Fruit fly (Drosophila melanogaster) whole organism, embryonic: Measurements from ENCODE around the gene CG1703.

ENCODE experiments used
- BtbVII ChIP-seq: fragments of 200-800 bp; sonication (Bioruptor generic); optimal IDR thresholded peaks from 3 replicates; lab custom pipeline; 2017; ENCODE audit warnings: missing biosample characterization, mild to moderate bottlenecking, missing genetic modification characterization
- CG10366 ChIP-seq: fragments of 200-800 bp; sonication (Bioruptor generic); IDR thresholded peaks from 2 replicates; pipeline ENCODE4 v1.3.6; 2022; ENCODE audit warnings: missing biosample characterization, missing genetic modification characterization
- CG10462 ChIP-seq: fragments of 200-800 bp; sonication (Bioruptor generic); optimal IDR thresholded peaks from 2 replicates; lab custom pipeline; 2016; ENCODE audit warnings: missing biosample characterization, missing genetic modification characterization
- CG10565 ChIP-seq: fragments of 200-800 bp; sonication (Bioruptor generic); optimal IDR thresholded peaks from 3 replicates; lab custom pipeline; 2016; ENCODE audit warnings: missing biosample characterization, mild to moderate bottlenecking, missing genetic modification characterization
- CG11085 ChIP-seq: fragments of 200-800 bp; sonication (Bioruptor generic); IDR thresholded peaks from 2 replicates; pipeline ENCODE4 v1.3.6; 2022; ENCODE audit warnings: missing biosample characterization, missing genetic modification characterization
- CG12155 ChIP-seq: fragments of 200-800 bp; sonication (Bioruptor generic); optimal IDR thresholded peaks from 3 replicates; lab custom pipeline; 2016; ENCODE audit warnings: missing biosample characterization, missing genetic modification characterization
- CG12391 ChIP-seq: fragments of 200-800 bp; sonication (Bioruptor generic); optimal IDR thresholded peaks from 3 replicates; lab custom pipeline; 2018; ENCODE audit warnings: missing biosample characterization, mild to moderate bottlenecking, missing genetic modification characterization, moderate library complexity
- CG13424 ChIP-seq: fragments of 200-800 bp; sonication (Bioruptor generic); optimal IDR thresholded peaks from 2 replicates; lab custom pipeline; 2019; ENCODE audit warnings: missing biosample characterization, mild to moderate bottlenecking, missing genetic modification characterization, moderate library complexity
- CG17186 ChIP-seq: fragments of 200-800 bp; sonication (Bioruptor generic); optimal IDR thresholded peaks from 3 replicates; lab custom pipeline; 2017; ENCODE audit warnings: missing biosample characterization, missing genetic modification reagents, missing genetic modification characterization
- CG18599 ChIP-seq: fragments of 200-800 bp; sonication (Bioruptor generic); optimal IDR thresholded peaks from 3 replicates; lab custom pipeline; 2017; ENCODE audit warnings: missing biosample characterization, missing genetic modification characterization, mild to moderate bottlenecking, moderate library complexity, missing genetic modification reagents
- CG18619 ChIP-seq: fragments of 200-800 bp; sonication (Bioruptor generic); optimal IDR thresholded peaks from 3 replicates; lab custom pipeline; 2017; ENCODE audit warnings: missing biosample characterization, mild to moderate bottlenecking, missing genetic modification characterization
- CG18764 ChIP-seq: fragments of 200-800 bp; sonication (Bioruptor generic); optimal IDR thresholded peaks from 3 replicates; lab custom pipeline; 2016; ENCODE audit warnings: missing biosample characterization, missing genetic modification characterization
- CG31441 ChIP-seq: fragments of 200-800 bp; sonication (Bioruptor generic); IDR thresholded peaks from 2 replicates; pipeline ENCODE4 v1.3.6; 2022; ENCODE audit warnings: missing biosample characterization, missing genetic modification characterization
- CG3281 ChIP-seq: fragments of 200-800 bp; sonication (Bioruptor generic); optimal IDR thresholded peaks from 3 replicates; lab custom pipeline; 2017; ENCODE audit warnings: missing biosample characterization, mild to moderate bottlenecking, missing genetic modification characterization
- CG3847 ChIP-seq: fragments of 200-800 bp; sonication (Bioruptor generic); IDR thresholded peaks from 2 replicates; pipeline ENCODE4 v1.3.6; 2022; ENCODE audit warnings: missing biosample characterization, missing genetic modification characterization
- CG4707 ChIP-seq: fragments of 200-800 bp; sonication (Bioruptor generic); optimal IDR thresholded peaks from 2 replicates; lab custom pipeline; 2018; ENCODE audit warnings: missing biosample characterization, mild to moderate bottlenecking, missing genetic modification characterization, moderate library complexity
- CG6791 ChIP-seq: fragments of 200-800 bp; sonication (Bioruptor generic); IDR thresholded peaks from 3 replicates; pipeline ENCODE4 v1.3.6; 2022; ENCODE audit warnings: missing biosample characterization, missing genetic modification characterization; ENCODE audit not compliant: partially characterized antibody
- CG7839 ChIP-seq: fragments of 200-800 bp; sonication (Bioruptor generic); optimal IDR thresholded peaks from 3 replicates; lab custom pipeline; 2018; ENCODE audit warnings: missing biosample characterization, mild to moderate bottlenecking, missing genetic modification characterization, moderate library complexity
- CG8281 ChIP-seq: fragments of 200-800 bp; sonication (Bioruptor generic); optimal IDR thresholded peaks from 2 replicates; lab custom pipeline; 2018; ENCODE audit warnings: missing biosample characterization, mild to moderate bottlenecking, missing genetic modification characterization, moderate library complexity
- CHES-1-like ChIP-seq: fragments of 200-800 bp; sonication (Bioruptor generic); optimal IDR thresholded peaks from 2 replicates; lab custom pipeline; 2016; ENCODE audit warnings: missing biosample characterization, missing genetic modification characterization
- Chrac-16 ChIP-seq: fragments of 200-800 bp; sonication (Bioruptor generic); optimal IDR thresholded peaks from 3 replicates; lab custom pipeline; 2016; ENCODE audit warnings: missing biosample characterization, missing genetic modification characterization
- CrebB ChIP-seq: fragments of 200-800 bp; sonication (Bioruptor generic); optimal IDR thresholded peaks from 3 replicates; lab custom pipeline; 2018; ENCODE audit warnings: missing biosample characterization, mild to moderate bottlenecking, missing genetic modification characterization
- D ChIP-seq, 2 experiments: fragments of 200-800 bp in 1 of 2; fragments of >200 bp in 1 of 2; sonication (Bioruptor generic) in 1 of 2; optimal IDR thresholded peaks; 2 replicates in 1 of 2; 3 replicates in 1 of 2; lab custom pipeline; 2017; ENCODE audit warnings: mild to moderate bottlenecking in 1 of 2, missing biosample characterization in 1 of 2, missing genetic modification characterization in 1 of 2, missing genetic modification reagents in 1 of 2
- HLHmδ ChIP-seq: fragments of 200-800 bp; sonication (Bioruptor generic); optimal IDR thresholded peaks from 2 replicates; lab custom pipeline; 2018; ENCODE audit warnings: missing biosample characterization, mild to moderate bottlenecking, missing genetic modification characterization, moderate library complexity
- Hand ChIP-seq: fragments of 200-800 bp; sonication (Bioruptor generic); optimal IDR thresholded peaks from 2 replicates; lab custom pipeline; 2017; ENCODE audit warnings: mild to moderate bottlenecking, missing biosample characterization, missing genetic modification reagents, missing genetic modification characterization
- Mad ChIP-seq: fragments of 200-800 bp; sonication (Bioruptor generic); optimal IDR thresholded peaks from 2 replicates; lab custom pipeline; 2016; ENCODE audit warnings: missing biosample characterization, missing genetic modification characterization
- Myb ChIP-seq: fragments of 200-800 bp; sonication (Bioruptor generic); optimal IDR thresholded peaks from 2 replicates; lab custom pipeline; 2016; ENCODE audit warnings: missing biosample characterization, missing genetic modification characterization
- Sin3A ChIP-seq: fragments of >200 bp; optimal IDR thresholded peaks from 2 replicates; lab custom pipeline; 2018
- Sox102F ChIP-seq: fragments of 200-800 bp; sonication (Bioruptor generic); optimal IDR thresholded peaks from 2 replicates; lab custom pipeline; 2018; ENCODE audit warnings: missing biosample characterization, mild to moderate bottlenecking, missing genetic modification characterization, moderate library complexity
- Vsx1 ChIP-seq: fragments of 200-800 bp; sonication (Bioruptor generic); optimal IDR thresholded peaks from 2 replicates; lab custom pipeline; 2017; ENCODE audit warnings: missing biosample characterization, mild to moderate bottlenecking, missing genetic modification characterization, missing genetic modification reagents
- ase ChIP-seq: fragments of 200-800 bp; sonication (Bioruptor generic); IDR thresholded peaks from 3 replicates; pipeline ENCODE4 v1.3.6; 2022; ENCODE audit warnings: missing biosample characterization, missing genetic modification characterization
- ato ChIP-seq: fragments of 200-800 bp; sonication (Bioruptor generic); IDR thresholded peaks from 2 replicates; pipeline ENCODE4 v1.3.6; 2022; ENCODE audit warnings: missing biosample characterization, missing genetic modification characterization; ENCODE audit not compliant: partially characterized antibody
- cg ChIP-seq: fragments of 200-800 bp; sonication (Bioruptor generic); optimal IDR thresholded peaks from 3 replicates; lab custom pipeline; 2019; ENCODE audit warnings: missing biosample characterization, mild to moderate bottlenecking, missing genetic modification characterization, moderate library complexity
- croc ChIP-seq: fragments of 200-800 bp; sonication (Bioruptor generic); conservative IDR thresholded peaks from 3 replicates; pipeline ENCODE4 v1.3.6; 2022; ENCODE audit warnings: missing biosample characterization, missing genetic modification characterization
- dan ChIP-seq: fragments of 200-800 bp; sonication (Bioruptor generic); IDR thresholded peaks from 2 replicates; pipeline ENCODE4 v1.3.6; 2022; ENCODE audit warnings: missing biosample characterization, missing genetic modification characterization
- dimm ChIP-seq: fragments of 200-800 bp; sonication (Bioruptor generic); IDR thresholded peaks from 2 replicates; pipeline ENCODE4 v1.3.6; 2022; ENCODE audit warnings: missing biosample characterization, missing genetic modification characterization
- exex ChIP-seq: fragments of 200-800 bp; sonication (Bioruptor generic); optimal IDR thresholded peaks from 4 replicates; lab custom pipeline; 2018; ENCODE audit warnings: missing biosample characterization, mild to moderate bottlenecking, missing genetic modification characterization, moderate library complexity
- fd3F ChIP-seq: fragments of 200-800 bp; sonication (Bioruptor generic); optimal IDR thresholded peaks from 2 replicates; lab custom pipeline; 2018; ENCODE audit warnings: missing biosample characterization, mild to moderate bottlenecking, missing genetic modification characterization, moderate library complexity
- kah ChIP-seq: fragments of 200-800 bp; sonication (Bioruptor generic); optimal IDR thresholded peaks from 2 replicates; lab custom pipeline; 2018; ENCODE audit warnings: missing biosample characterization, mild to moderate bottlenecking, missing genetic modification characterization
- klu ChIP-seq: fragments of 200-800 bp; sonication (Bioruptor generic); IDR thresholded peaks from 2 replicates; pipeline ENCODE4 v1.3.6; 2022; ENCODE audit warnings: missing biosample characterization, missing genetic modification characterization
- kni ChIP-seq: fragments of 200-800 bp; sonication (Bioruptor generic); optimal IDR thresholded peaks from 3 replicates; lab custom pipeline; 2017; ENCODE audit warnings: mild to moderate bottlenecking, missing biosample characterization, missing genetic modification reagents, missing genetic modification characterization
- lab ChIP-seq: fragments of 200-800 bp; sonication (Bioruptor generic); optimal IDR thresholded peaks from 3 replicates; lab custom pipeline; 2017; ENCODE audit warnings: missing biosample characterization, missing genetic modification characterization, mild to moderate bottlenecking, moderate library complexity, missing genetic modification reagents
- maf-S ChIP-seq: fragments of 200-800 bp; sonication (Bioruptor generic); optimal IDR thresholded peaks from 2 replicates; lab custom pipeline; 2016; ENCODE audit warnings: missing biosample characterization, missing genetic modification characterization
- seq ChIP-seq: fragments of 200-800 bp; sonication (Bioruptor generic); IDR thresholded peaks from 2 replicates; pipeline ENCODE4 v1.3.6; 2022; ENCODE audit warnings: missing biosample characterization, missing genetic modification characterization
- sim ChIP-seq: fragments of 200-800 bp; sonication (Bioruptor generic); IDR thresholded peaks from 2 replicates; pipeline ENCODE4 v1.3.6; 2022; ENCODE audit warnings: missing biosample characterization, missing genetic modification characterization
- trh ChIP-seq: fragments of 200-800 bp; sonication (Bioruptor generic); optimal IDR thresholded peaks from 2 replicates; lab custom pipeline; 2016; ENCODE audit warnings: missing biosample characterization, missing genetic modification characterization
- ttk ChIP-seq: fragments of 200-800 bp; sonication (Bioruptor generic); IDR thresholded peaks from 2 replicates; pipeline ENCODE4 v2.1.2; 2022; ENCODE audit warnings: missing biosample characterization, missing genetic modification characterization
- zen2 ChIP-seq: fragments of 200-800 bp; sonication (Bioruptor generic); IDR thresholded peaks from 3 replicates; pipeline ENCODE4 v1.3.6; 2022; ENCODE audit warnings: missing biosample characterization, missing genetic modification characterization; ENCODE audit not compliant: partially characterized antibody
- zfh1 ChIP-seq: fragments of 200-800 bp; sonication (Bioruptor generic); IDR thresholded peaks from 3 replicates; pipeline ENCODE4 v1.3.6; 2022; ENCODE audit warnings: missing biosample characterization, missing genetic modification characterization

CG1703 gene

dm6 chrX:11658181-11658842 is 46.6 kb downstream of the CG1703 start (continued):
- TF ChIP-seq Chrac-16 (GFP tag; lab: Kevin White, UChicago) (no peak), cg (GFP tag; lab: Kevin White, UChicago) (no peak), Myb (GFP tag; lab: Kevin White, UChicago) (no peak), Sox102F (GFP tag; lab: Kevin White, UChicago) (peak; percentile 68), CG31441 (GFP tag; lab: Robert Waterston, UW) (no peak; the same call in none of the 2 replicates), sim (GFP tag; lab: Robert Waterston, UW) (no peak), ase (GFP tag; lab: Robert Waterston, UW) (no peak), Vsx1 (peak; percentile 6), dan (GFP tag; lab: Robert Waterston, UW) (no peak), zen2 (GFP tag; lab: Robert Waterston, UW) (no peak), ato (GFP tag; lab: Robert Waterston, UW) (no peak), CG18764 (GFP tag; lab: Kevin White, UChicago) (no peak), CG3847 (GFP tag; lab: Robert Waterston, UW) (no peak), ttk (GFP tag; lab: Robert Waterston, UW) (no peak), fd3F (GFP tag; lab: Kevin White, UChicago) (no peak), Mad (GFP tag; lab: Kevin White, UChicago) (no peak), CG18619 (GFP tag; lab: Kevin White, UChicago) (no peak), BtbVII (GFP tag; lab: Kevin White, UChicago) (no peak), CG17186 (no peak), kah (no peak), CG12391 (tag; lab: Kevin White, UChicago) (peak; percentile 29), Hand (GFP tag; lab: Kevin White, UChicago) (no peak), lab (GFP tag; lab: Kevin White, UChicago) (peak; percentile 24), CG10462 (GFP tag; lab: Kevin White, UChicago) (no peak), CG6791 (GFP tag; lab: Robert Waterston, UW) (no peak), D (optimal IDR thresholded peaks at IDR 0.05; lab: Kevin White, UChicago) (no peak), D (GFP tag; optimal IDR thresholded peaks at IDR 0.05; lab: Kevin White, UChicago) (peak; percentile 13), CG7839 (tag; lab: Kevin White, UChicago) (peak; percentile 39), CG10366 (no peak), croc (GFP tag; lab: Robert Waterston, UW) (0 out of 3 replicates have a peak, but pooled peaks have one; percentile 18), dimm (GFP tag; lab: Robert Waterston, UW) (no peak), CG11085 (GFP tag; lab: Robert Waterston, UW) (no peak), CHES-1-like (GFP tag; lab: Kevin White, UChicago) (no peak), CG12155 (GFP tag; lab: Kevin White, UChicago) (no peak), seq (GFP tag; lab: Robert Waterston, UW) (no peak), zfh1 (GFP tag; lab: Robert Waterston, UW) (no peak), maf-S (GFP tag; lab: Kevin White, UChicago) (no peak), CG13424 (tag; lab: Kevin White, UChicago) (peak; percentile 37), klu (no peak), Sin3A (no peak), CrebB (no peak), kni (peak; percentile 46), CG4707 (GFP tag; lab: Kevin White, UChicago) (no peak), CG8281 (tag; lab: Kevin White, UChicago) (no peak), HLHmδ (GFP tag; lab: Kevin White, UChicago) (no peak), CG10565 (GFP tag; lab: Kevin White, UChicago) (no peak), CG3281 (GFP tag; lab: Kevin White, UChicago) (no peak), exex (tag; lab: Kevin White, UChicago) (no peak), trh (GFP tag; lab: Kevin White, UChicago) (no peak), CG18599 (GFP tag; lab: Kevin White, UChicago) (no peak)
